Worm (Caenorhabditis elegans) whole organism, late embryonic: ENCODE results near the gene fipr-10.

ENCODE experiments used
- K02D7.2 ChIP-seq: sonication (generic microtip); optimal IDR thresholded peaks from 2 replicates; lab custom pipeline; 2017; ENCODE audit warnings: mild to moderate bottlenecking, missing genetic modification characterization, missing compliant biosample characterization
- T23F11.4 ChIP-seq: fragments of 200-800 bp; sonication (Bioruptor generic); optimal IDR thresholded peaks from 2 replicates; lab custom pipeline; 2018; ENCODE audit warnings: mild to moderate bottlenecking, missing genetic modification characterization, missing compliant biosample characterization
- Y22D7AL.16 ChIP-seq: sonication (generic microtip); optimal IDR thresholded peaks from 2 replicates; lab custom pipeline; 2016; ENCODE audit warnings: missing genetic modification characterization, missing compliant biosample characterization
- ahr-1 ChIP-seq: sonication (generic microtip); optimal IDR thresholded peaks from 2 replicates; lab custom pipeline; 2016; ENCODE audit warnings: missing genetic modification characterization, missing compliant biosample characterization
- ama-1 ChIP-seq: fragments of 150-350 bp; optimal IDR thresholded peaks from 2 replicates; lab custom pipeline; 2014
- ceh-19 ChIP-seq: fragments of 200-800 bp; sonication (Bioruptor generic); optimal IDR thresholded peaks from 2 replicates; lab custom pipeline; 2018; ENCODE audit warnings: mild to moderate bottlenecking, missing genetic modification characterization, missing compliant biosample characterization
- ceh-24 ChIP-seq: sonication (generic microtip); optimal IDR thresholded peaks from 2 replicates; lab custom pipeline; 2016; ENCODE audit warnings: mild to moderate bottlenecking, missing genetic modification characterization, missing compliant biosample characterization
- ceh-30 ChIP-seq: fragments of 150-350 bp; optimal IDR thresholded peaks from 2 replicates; lab custom pipeline; 2014; ENCODE audit warnings: missing biosample characterization, missing genetic modification characterization
- ceh-45 ChIP-seq: fragments of 200-800 bp; sonication (Bioruptor generic); IDR thresholded peaks from 2 replicates; pipeline ENCODE4 v1.3.6; 2022; ENCODE audit warnings: missing genetic modification reagents, missing genetic modification characterization, missing compliant biosample characterization
- ceh-6 ChIP-seq: fragments of 200-800 bp; sonication (Bioruptor generic); optimal IDR thresholded peaks from 2 replicates; lab custom pipeline; 2018; ENCODE audit warnings: mild to moderate bottlenecking, missing genetic modification characterization, missing compliant biosample characterization
- che-1 ChIP-seq: sonication (generic microtip); optimal IDR thresholded peaks from 2 replicates; lab custom pipeline; 2016; ENCODE audit warnings: mild to moderate bottlenecking, missing genetic modification characterization, missing compliant biosample characterization
- dmd-4 ChIP-seq: sonication (generic microtip); optimal IDR thresholded peaks from 2 replicates; lab custom pipeline; 2016; ENCODE audit warnings: borderline replicate concordance, missing genetic modification characterization, missing compliant biosample characterization
- dve-1 ChIP-seq: sonication (generic microtip); optimal IDR thresholded peaks from 2 replicates; lab custom pipeline; 2017; ENCODE audit warnings: antibody characterized with exemption, mild to moderate bottlenecking, missing genetic modification characterization, missing compliant biosample characterization
- ets-4 ChIP-seq: sonication (generic microtip); optimal IDR thresholded peaks from 2 replicates; lab custom pipeline; 2016; ENCODE audit warnings: missing genetic modification characterization, missing compliant biosample characterization
- fkh-10 ChIP-seq: fragments of 150-350 bp; optimal IDR thresholded peaks from 2 replicates; lab custom pipeline; 2014; ENCODE audit warnings: missing biosample characterization, missing genetic modification reagents, missing genetic modification characterization
- gmeb-2 ChIP-seq: sonication (generic microtip); optimal IDR thresholded peaks from 2 replicates; lab custom pipeline; 2016; ENCODE audit warnings: missing genetic modification characterization, inconsistent platforms, missing compliant biosample characterization
- hlh-6 ChIP-seq: sonication (generic microtip); optimal IDR thresholded peaks from 2 replicates; lab custom pipeline; 2016; ENCODE audit warnings: missing genotype, missing genetic modification characterization, missing compliant biosample characterization
- lin-11 ChIP-seq: fragments of 200-800 bp; sonication (Bioruptor generic); optimal IDR thresholded peaks from 2 replicates; lab custom pipeline; 2018; ENCODE audit warnings: mild to moderate bottlenecking, missing genetic modification characterization, missing compliant biosample characterization
- pag-3 ChIP-seq: sonication (generic microtip); optimal IDR thresholded peaks from 2 replicates; lab custom pipeline; 2016; ENCODE audit warnings: missing compliant biosample characterization, missing genetic modification characterization, borderline replicate concordance
- rnt-1 ChIP-seq: sonication (generic microtip); optimal IDR thresholded peaks from 2 replicates; lab custom pipeline; 2016; ENCODE audit warnings: missing genetic modification characterization, missing compliant biosample characterization
- sdc-2 ChIP-seq: sonication (generic microtip); optimal IDR thresholded peaks from 2 replicates; lab custom pipeline; 2016; ENCODE audit warnings: missing genotype, missing genetic modification characterization, missing compliant biosample characterization
- sox-4 ChIP-seq: sonication (generic microtip); optimal IDR thresholded peaks from 2 replicates; lab custom pipeline; 2017; ENCODE audit warnings: mild to moderate bottlenecking, missing genetic modification characterization, inconsistent platforms, missing compliant biosample characterization
- tbx-2 ChIP-seq: sonication (generic microtip); optimal IDR thresholded peaks from 2 replicates; lab custom pipeline; 2016; ENCODE audit warnings: missing genetic modification characterization, missing compliant biosample characterization
- ttx-3 ChIP-seq: sonication (generic microtip); optimal IDR thresholded peaks from 2 replicates; lab custom pipeline; 2016; ENCODE audit warnings: missing genetic modification reagents, missing genetic modification characterization, missing compliant biosample characterization

Gene fipr-10

DNA sequence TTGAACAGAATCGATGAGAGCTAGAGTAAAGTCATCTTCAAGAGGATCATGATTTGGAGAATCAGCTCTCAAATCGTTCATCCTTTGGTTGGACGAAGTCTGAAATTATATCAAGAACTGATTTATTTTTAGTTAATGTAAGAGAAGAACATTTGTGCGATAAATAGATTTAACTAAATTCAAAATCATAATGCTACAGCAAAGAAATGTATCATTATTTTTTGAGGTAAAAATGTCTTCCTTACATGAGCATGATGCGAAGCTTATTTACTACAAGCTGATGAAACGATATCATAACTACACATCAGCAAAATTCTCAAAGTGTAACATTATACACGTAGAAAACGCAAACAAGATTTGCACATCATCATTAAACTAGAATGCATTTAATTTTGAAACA is 48.4 kb downstream of the fipr-10 start, which contains the start of gene madf-4:
Gene madf-4, minus strand, starts transcription at position 101 of the 400 bp plus-strand sequence.
- TF ChIP-seq ttx-3 (tag; lab: Kevin White, UChicago), result no peak
- TF ChIP-seq sox-4 (tag; lab: Kevin White, UChicago), result no peak
- no peak for TF ChIP-seq ama-1
- TF ChIP-seq fkh-10 (GFP tag; lab: Kevin White, UChicago), result no peak
- TF ChIP-seq ceh-19 (GFP tag; lab: Kevin White, UChicago), result no peak
- TF ChIP-seq dmd-4 (tag; lab: Kevin White, UChicago), result no peak
- TF ChIP-seq tbx-2 (tag; lab: Kevin White, UChicago), result no peak
- no peak for TF ChIP-seq gmeb-2 (tag; lab: Kevin White, UChicago)
- TF ChIP-seq hlh-6 (tag; lab: Kevin White, UChicago), result no peak
- no peak for TF ChIP-seq Y22D7AL.16 (tag; lab: Kevin White, UChicago)
- TF ChIP-seq K02D7.2 (tag; lab: Kevin White, UChicago), result no peak
- no peak for TF ChIP-seq lin-11 (tag; lab: Kevin White, UChicago)
- no peak for TF ChIP-seq che-1 (tag; lab: Kevin White, UChicago)
- no peak for TF ChIP-seq sdc-2 (tag; lab: Kevin White, UChicago)
- no peak for TF ChIP-seq ceh-24
- no peak for TF ChIP-seq ahr-1 (tag; lab: Kevin White, UChicago)
- TF ChIP-seq T23F11.4, result no peak
- no peak for TF ChIP-seq dve-1
- TF ChIP-seq rnt-1 (tag; lab: Kevin White, UChicago), result no peak
- no peak for TF ChIP-seq ceh-45

DNA sequence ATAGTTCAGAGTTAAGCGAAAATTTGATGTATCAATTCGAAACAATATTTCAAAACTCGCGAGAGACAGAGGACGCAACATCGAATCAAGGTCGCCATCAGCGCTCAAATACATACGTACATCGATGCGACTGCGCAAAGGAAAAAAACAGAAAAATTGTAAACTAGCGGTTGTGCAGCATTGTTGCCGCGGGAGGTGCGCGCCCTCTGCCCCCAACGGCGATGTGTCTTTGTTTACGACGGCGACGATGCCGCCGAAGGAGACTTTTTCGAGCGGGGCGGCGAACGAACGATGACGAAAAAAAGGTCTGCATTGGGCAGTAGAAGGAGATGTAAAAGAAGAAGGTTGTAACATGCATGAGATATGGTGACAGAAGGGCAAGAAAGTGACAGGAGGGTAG is 49.0 kb downstream of the fipr-10 start:
- TF ChIP-seq ceh-6 (GFP tag; lab: Kevin White, UChicago) (no peak), ets-4 (tag; lab: Kevin White, UChicago) (no peak), pag-3 (tag; lab: Kevin White, UChicago) (no peak), ceh-24 (no peak), ceh-30 (tag; lab: Kevin White, UChicago) (no peak), hlh-6 (tag; lab: Kevin White, UChicago) (no peak)
